Fruit fly (Drosophila melanogaster): ENCODE data around the gene laf.

Gene laf

DNA sequence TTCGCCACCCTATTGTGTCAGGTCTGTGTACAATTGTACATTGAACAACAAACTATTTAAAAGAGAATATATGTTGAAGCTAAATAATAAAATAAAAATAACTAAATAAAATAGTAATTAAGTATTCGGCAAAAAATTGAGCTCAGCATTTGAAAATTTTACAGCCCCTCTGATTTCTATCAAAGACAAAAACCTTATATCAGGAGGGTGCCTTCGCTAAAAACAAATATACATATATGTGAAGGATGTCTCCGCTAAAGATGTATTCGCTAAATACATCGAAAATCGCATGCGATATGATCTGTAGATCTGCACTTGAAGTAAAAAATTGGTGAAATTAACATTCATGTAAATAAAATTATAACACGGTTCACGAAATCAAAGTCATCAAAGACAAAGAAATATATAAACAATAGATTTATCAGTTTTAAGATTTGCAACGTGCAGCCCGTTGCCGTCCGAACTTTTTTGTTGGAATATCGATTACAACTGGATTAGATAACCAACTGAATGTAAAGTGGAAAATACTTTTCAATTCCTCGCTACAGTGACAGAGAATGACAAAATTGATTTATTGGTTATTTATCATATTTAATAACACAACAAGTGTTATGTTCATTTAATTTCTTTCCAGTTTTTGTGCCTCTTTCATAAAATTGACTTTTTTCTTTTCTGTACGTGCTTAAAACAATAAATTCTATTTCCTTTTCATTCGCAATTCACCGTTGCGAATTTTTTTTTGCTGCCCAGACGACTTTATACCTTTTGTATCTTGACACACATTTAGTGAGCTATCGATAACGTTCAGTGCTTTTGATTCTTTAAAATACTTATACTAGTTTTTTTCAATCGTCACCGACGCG, 27.7 kb upstream of the laf start, which contains the start of gene Gnf1 (continued):
- TF ChIP-seq Dip2 (GFP tag; IDR thresholded peaks at IDR 0.05) = no peak
- no peak for TF ChIP-seq CG17186 (GFP tag; optimal IDR thresholded peaks at IDR 0.05)
- no peak for TF ChIP-seq CG31441 (GFP tag; IDR thresholded peaks at IDR 0.05)
- TF ChIP-seq stc (GFP tag; IDR thresholded peaks at IDR 0.05) = no peak
- no peak for TF ChIP-seq dati (GFP tag; IDR thresholded peaks at IDR 0.05)
- TF ChIP-seq cwo (GFP tag; optimal IDR thresholded peaks at IDR 0.05) = no peak
- TF ChIP-seq sug (tag; optimal IDR thresholded peaks at IDR 0.05) = no peak
- TF ChIP-seq slou (GFP tag; optimal IDR thresholded peaks at IDR 0.05) = no peak
- no peak for TF ChIP-seq CG10431 (GFP tag; optimal IDR thresholded peaks at IDR 0.05)
- TF ChIP-seq Nf-YA (GFP tag; IDR thresholded peaks at IDR 0.05) = no peak
- TF ChIP-seq Asciz (GFP tag; optimal IDR thresholded peaks at IDR 0.05) = no peak
- TF ChIP-seq CG2712 (tag; optimal IDR thresholded peaks at IDR 0.05) = peak; percentile 21
- no peak for TF ChIP-seq sc (optimal IDR thresholded peaks at IDR 0.05)
- TF ChIP-seq sc (GFP tag; optimal IDR thresholded peaks at IDR 0.05) = no peak
- TF ChIP-seq CG42726 (GFP tag; IDR thresholded peaks at IDR 0.05; ENCODE audit: partially characterized antibody) = peak; percentile 54; the same call in 1 of the 2 replicates
- peak; percentile 56; the same call in 1 of the 3 replicates for TF ChIP-seq Doc3 (GFP tag; IDR thresholded peaks at IDR 0.05; ENCODE audit: partially characterized antibody)
- no peak for TF ChIP-seq CG17385 (GFP tag; optimal IDR thresholded peaks at IDR 0.05)
- no peak for TF ChIP-seq Atf3 (GFP tag; optimal IDR thresholded peaks at IDR 0.05)
- no peak for TF ChIP-seq CG2120 (GFP tag; optimal IDR thresholded peaks at IDR 0.05)
- TF ChIP-seq CG10565 (GFP tag; optimal IDR thresholded peaks at IDR 0.05) = no peak
- peak; percentile 19 for TF ChIP-seq CG33213 (GFP tag; optimal IDR thresholded peaks at IDR 0.05)
- no peak for TF ChIP-seq ftz-f1 (GFP tag; optimal IDR thresholded peaks at IDR 0.05)
- TF ChIP-seq CG15073 (GFP tag; optimal IDR thresholded peaks at IDR 0.05) = no peak
- no peak for TF ChIP-seq CG8765 (GFP tag; IDR thresholded peaks at IDR 0.05)
- TF ChIP-seq CG9876 (GFP tag; optimal IDR thresholded peaks at IDR 0.05) = no peak
- no peak for TF ChIP-seq CG7556 (GFP tag; optimal IDR thresholded peaks at IDR 0.05)
- TF ChIP-seq eyg (GFP tag; optimal IDR thresholded peaks at IDR 0.05) = no peak
- TF ChIP-seq D19A (tag; optimal IDR thresholded peaks at IDR 0.05) = no peak
- no peak for TF ChIP-seq cato (GFP tag; optimal IDR thresholded peaks at IDR 0.05; ENCODE audit: borderline replicate concordance)
- no peak for TF ChIP-seq gcm2 (GFP tag; optimal IDR thresholded peaks at IDR 0.05)
- TF ChIP-seq Stat92E (GFP tag; optimal IDR thresholded peaks at IDR 0.05) = no peak
- TF ChIP-seq E2f1 (GFP tag; IDR thresholded peaks at IDR 0.05) = no peak
- TF ChIP-seq B-H1 (GFP tag; IDR thresholded peaks at IDR 0.05) = no peak
- TF ChIP-seq CG12236 (GFP tag; optimal IDR thresholded peaks at IDR 0.05) = no peak
- peak; percentile 72 for TF ChIP-seq pzg (GFP tag; optimal IDR thresholded peaks at IDR 0.05)
- peak; percentile 32 for TF ChIP-seq CG17829 (tag; optimal IDR thresholded peaks at IDR 0.05)
- TF ChIP-seq CG13894 (tag; optimal IDR thresholded peaks at IDR 0.05) = no peak
- no peak for TF ChIP-seq crol (GFP tag; IDR thresholded peaks at IDR 0.05)
- no peak for TF ChIP-seq CG1529 (GFP tag; optimal IDR thresholded peaks at IDR 0.05)
- peak; percentile 72 for TF ChIP-seq Dref (GFP tag; IDR thresholded peaks at IDR 0.05)
- TF ChIP-seq NfI (GFP tag; optimal IDR thresholded peaks at IDR 0.05) = no peak
- no peak for TF ChIP-seq Fer1 (GFP tag; optimal IDR thresholded peaks at IDR 0.05)
- TF ChIP-seq oc (tag; optimal IDR thresholded peaks at IDR 0.05) = no peak
- TF ChIP-seq sens (GFP tag) = peak; percentile 79
- TF ChIP-seq en (GFP tag; optimal IDR thresholded peaks at IDR 0.05) = no peak
- no peak for TF ChIP-seq nau (GFP tag; optimal IDR thresholded peaks at IDR 0.05)
- TF ChIP-seq CG10274 (GFP tag; optimal IDR thresholded peaks at IDR 0.05) = no peak
- TF ChIP-seq Max (GFP tag; optimal IDR thresholded peaks at IDR 0.05) = no peak
- TF ChIP-seq CG5953 (GFP tag; IDR thresholded peaks at IDR 0.05) = no peak
- no peak for TF ChIP-seq fu2 (GFP tag; optimal IDR thresholded peaks at IDR 0.05)

All from whole organism, embryonic.